Fruit fly (Drosophila melanogaster): ENCODE results near the gene Son.

The Son gene

DNA sequence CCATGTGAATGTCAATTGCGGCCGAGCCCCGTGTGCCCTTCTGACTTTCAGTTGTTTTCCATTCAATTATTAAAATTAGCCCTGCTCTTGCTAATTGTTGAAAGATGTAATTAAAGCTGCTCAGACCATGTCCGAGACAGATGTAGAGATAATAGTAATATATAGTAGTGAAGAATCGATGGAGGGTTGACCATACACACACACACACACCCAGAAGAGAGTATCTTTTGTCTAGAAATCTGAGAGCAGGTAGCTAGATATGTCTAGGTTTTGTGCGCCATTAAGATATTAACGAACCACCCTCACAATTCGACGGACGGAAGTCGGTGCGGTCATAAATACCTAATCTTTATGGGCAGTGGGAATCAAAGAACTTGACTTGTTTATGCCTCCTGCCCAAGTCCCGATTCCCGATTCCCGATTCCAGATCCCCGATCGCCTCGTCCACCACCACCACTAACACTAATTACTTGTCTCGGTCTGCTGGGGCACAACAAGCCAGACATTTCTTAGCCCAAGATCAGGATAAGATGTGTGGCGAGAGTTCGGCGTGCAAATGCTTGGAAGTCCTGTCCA is 26.7 kb downstream of the Son start:
- no peak for TF ChIP-seq CG17801 (GFP tag; optimal IDR thresholded peaks at IDR 0.05; ENCODE audit: partially characterized antibody)

dm6 chr3R:9605084-9605483 is 27.2 kb downstream of the Son start:
- no peak for TF ChIP-seq CG17801 (GFP tag; optimal IDR thresholded peaks at IDR 0.05; ENCODE audit: partially characterized antibody)

DNA sequence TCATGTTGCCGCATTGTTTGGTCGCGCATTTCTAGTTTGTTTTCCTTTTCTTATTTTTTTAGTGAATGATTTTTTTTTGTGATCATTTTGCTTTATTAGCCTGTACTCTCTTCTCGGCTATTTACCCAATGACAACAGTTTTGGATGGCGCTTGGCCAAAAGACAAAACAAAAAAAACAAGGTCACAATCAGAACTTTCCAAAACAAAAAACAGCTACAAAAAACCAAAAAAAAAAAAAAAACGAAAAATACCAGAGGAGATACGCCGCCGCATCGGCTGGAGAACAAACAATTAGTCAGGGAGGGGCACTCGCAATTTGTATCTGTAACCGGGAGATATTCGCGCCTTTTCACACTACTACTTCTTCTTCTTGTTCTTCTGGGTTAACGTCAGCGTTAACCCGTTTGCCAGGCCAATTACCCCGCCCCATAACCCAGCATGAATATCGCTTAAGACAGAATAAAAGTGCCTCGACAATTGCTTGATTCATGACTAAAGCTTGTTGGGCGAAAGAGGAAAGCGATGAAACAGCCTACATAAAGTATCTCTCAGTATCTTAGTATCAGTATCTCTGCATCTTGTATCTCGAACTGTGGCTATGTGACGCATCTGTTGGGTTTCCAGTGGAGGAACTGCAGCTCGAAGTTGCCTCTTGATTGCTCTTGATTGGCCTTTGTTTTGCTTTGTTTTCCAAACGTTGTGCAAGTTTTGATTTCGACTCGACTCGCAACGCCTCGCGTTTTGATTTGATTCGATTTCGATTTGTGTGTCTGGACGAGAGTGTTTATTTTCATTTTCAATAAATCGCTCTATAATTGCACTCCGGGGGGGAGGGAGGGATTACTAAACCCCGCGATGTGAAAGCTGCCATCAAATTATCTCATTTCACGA is 29.3 kb downstream of the Son start:
- TF ChIP-seq CG17801 (GFP tag; optimal IDR thresholded peaks at IDR 0.05; ENCODE audit: partially characterized antibody) = no peak

DNA sequence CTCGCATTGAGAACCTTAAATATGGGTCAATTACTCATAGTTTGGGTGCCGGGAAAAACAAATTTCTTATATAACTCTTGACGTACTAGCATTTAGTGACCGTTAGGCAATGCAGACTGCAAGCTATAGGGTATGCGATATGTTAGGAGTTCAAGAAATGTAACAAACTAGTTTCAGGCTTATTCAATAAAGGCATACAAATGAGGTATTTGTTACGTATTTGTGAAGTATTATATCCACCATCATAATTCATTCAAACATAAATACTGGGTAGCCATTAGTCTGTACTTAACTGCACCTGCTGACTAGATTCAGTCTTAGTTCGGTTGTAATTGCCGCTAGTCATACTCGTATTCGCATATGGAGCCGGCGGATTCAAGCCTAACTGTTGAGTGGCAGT is 30.4 kb downstream of the Son start:
- TF ChIP-seq CG17801 (GFP tag; optimal IDR thresholded peaks at IDR 0.05; ENCODE audit: partially characterized antibody) = no peak

dm6 chr3R:9612217-9612616 is 34.4 kb downstream of the Son start:
- no peak for TF ChIP-seq CG17801 (GFP tag; optimal IDR thresholded peaks at IDR 0.05; ENCODE audit: partially characterized antibody)

dm6 chr3R:9613124-9613523 is 35.3 kb downstream of the Son start:
- TF ChIP-seq CG17801 (GFP tag; optimal IDR thresholded peaks at IDR 0.05; ENCODE audit: partially characterized antibody) = no peak

- TF ChIP-seq CG17801 (GFP tag; optimal IDR thresholded peaks at IDR 0.05; ENCODE audit: partially characterized antibody) = peak; percentile 85
Observed at dm6 chr3R:9618331-9618730, 40.5 kb downstream of the Son start.

- TF ChIP-seq CG17801 (GFP tag; optimal IDR thresholded peaks at IDR 0.05; ENCODE audit: partially characterized antibody) = no peak
Observed at dm6 chr3R:9620278-9620677, 42.4 kb downstream of the Son start.

DNA sequence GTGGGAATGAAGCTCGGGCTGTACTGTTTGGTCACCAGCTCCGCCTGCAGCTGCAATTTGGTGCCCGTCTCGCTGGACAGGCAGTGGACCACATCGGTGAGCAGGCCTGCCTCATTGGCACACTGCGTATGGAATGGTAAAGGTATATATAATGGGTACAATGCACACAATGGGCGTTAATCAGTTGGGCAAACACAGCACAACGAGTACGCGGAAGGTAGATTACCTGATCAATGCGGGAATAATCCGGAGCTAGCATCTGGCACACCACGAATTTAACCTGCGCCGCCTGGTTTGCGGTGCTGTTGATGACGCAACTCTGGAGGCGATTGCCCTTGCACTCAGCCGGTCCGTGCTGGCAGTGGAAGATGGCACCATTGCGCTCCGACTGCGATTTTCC is 47.6 kb downstream of the Son start:
- no peak for TF ChIP-seq CG17801 (GFP tag; optimal IDR thresholded peaks at IDR 0.05; ENCODE audit: partially characterized antibody)

dm6 chr3R:9626266-9626665 is 48.4 kb downstream of the Son start:
- TF ChIP-seq CG17801 (GFP tag; optimal IDR thresholded peaks at IDR 0.05; ENCODE audit: partially characterized antibody) = no peak

- peak; percentile 77 for TF ChIP-seq CG17801 (GFP tag; optimal IDR thresholded peaks at IDR 0.05; ENCODE audit: partially characterized antibody)
Observed at dm6 chr3R:9626880-9627401, 49.1 kb downstream of the Son start, which contains the start of the genes CG9427 and CG8319. TSS of gene CG9427 (minus strand) at chr3R:9626930. TSS of gene CG8319 (plus strand) at chr3R:9627321.

DNA sequence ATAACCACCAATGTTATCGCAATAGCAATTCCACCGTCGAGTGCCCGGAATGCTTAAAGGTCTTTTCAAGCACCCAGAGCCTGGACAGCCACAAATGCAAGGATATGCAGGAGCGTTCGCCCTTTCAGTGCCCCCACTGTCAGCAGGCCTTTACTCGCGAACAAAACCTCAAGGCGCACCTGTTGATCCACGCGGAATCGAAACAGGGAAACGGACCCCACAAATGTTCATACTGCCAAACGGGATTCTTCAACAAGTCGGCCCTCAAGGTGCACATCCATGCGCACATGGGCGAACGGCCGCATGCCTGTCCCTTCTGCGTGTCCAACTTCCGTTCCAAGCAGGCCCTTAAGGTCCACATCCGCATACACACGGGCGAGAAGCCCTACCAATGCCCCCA is 50.2 kb downstream of the Son start:
- no peak for TF ChIP-seq CG17801 (GFP tag; optimal IDR thresholded peaks at IDR 0.05; ENCODE audit: partially characterized antibody)

DNA sequence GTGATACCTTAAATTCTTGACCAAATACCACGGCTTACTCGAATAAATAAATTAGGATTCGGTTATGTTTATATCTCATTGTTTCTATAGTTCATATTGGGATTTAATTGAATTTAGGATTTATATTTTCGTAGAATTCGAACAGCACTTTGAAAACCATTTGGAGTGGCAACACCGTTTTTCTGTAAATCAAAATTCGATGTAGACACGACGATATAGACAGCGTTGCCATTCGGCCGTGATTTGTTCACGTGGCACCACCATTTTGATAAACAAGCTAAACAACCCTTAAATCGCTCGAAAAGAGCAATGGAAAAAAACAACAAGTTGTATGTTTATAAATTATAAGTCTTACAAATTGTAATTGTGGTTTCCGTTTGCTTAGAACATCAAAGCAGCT is 50.8 kb downstream of the Son start:
- no peak for TF ChIP-seq CG17801 (GFP tag; optimal IDR thresholded peaks at IDR 0.05; ENCODE audit: partially characterized antibody)

DNA sequence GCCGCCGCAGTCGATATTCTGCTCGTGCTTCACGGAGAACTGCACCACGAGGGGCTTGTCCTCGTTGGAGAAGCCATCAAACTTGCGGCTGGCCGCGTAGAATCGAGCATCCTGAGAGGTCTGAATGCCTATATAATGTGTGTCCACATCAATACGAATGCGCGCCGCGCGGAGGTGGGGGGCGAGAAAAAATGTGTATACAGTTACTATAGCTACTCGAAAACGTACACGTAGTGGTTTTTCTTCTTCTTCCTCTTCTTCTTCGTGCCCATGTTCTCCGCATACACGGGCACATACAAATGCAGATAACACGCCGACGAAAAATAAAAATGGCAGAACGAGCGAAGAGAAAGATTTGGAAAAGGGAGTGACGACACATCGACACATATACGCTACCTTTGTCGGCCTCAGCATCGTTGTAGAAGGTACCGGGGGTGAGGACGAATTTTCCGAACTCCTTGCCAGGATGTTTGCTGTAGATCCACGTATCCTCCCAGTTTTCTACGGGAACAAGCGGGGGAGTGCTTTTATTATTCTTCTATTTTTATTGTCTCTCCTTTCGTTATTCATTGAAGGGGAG is 52.3 kb downstream of the Son start:
- no peak for TF ChIP-seq CG17801 (GFP tag; optimal IDR thresholded peaks at IDR 0.05; ENCODE audit: partially characterized antibody)

dm6 chr3R:9630633-9631095 is 52.8 kb downstream of the Son start, which contains the start of gene Calr:
TSS of gene Calr (minus strand) at chr3R:9630851.
- TF ChIP-seq CG17801 (GFP tag; optimal IDR thresholded peaks at IDR 0.05; ENCODE audit: partially characterized antibody) = peak; percentile 73
